Fruit fly (Drosophila melanogaster): ENCODE measurements around the gene CG14223.
A peak's percentile ranks its signal among the peaks of the same experiment; 100 is the strongest.

The CG14223 gene

DNA sequence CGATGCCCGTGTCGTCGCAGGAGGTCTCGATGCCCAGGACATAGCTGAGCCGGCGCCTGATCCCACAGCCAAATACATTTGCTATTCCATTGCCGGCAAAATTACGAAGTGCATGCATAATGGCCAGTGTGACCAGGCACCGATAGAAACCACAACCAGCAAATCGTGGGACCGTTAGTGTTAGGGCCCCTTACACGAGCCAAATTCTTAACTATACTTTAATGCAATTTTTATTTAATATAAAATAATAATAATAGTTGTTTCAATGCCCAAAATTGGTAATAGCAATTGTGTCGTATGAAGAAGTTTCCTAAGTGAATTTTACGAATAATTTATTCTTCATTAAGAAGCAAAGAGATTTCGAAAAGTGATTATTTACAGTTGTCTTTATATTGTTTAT is 37.8 kb upstream of the CG14223 start, which contains the start of gene Tcs4 (continued):
- no peak for TF ChIP-seq Sry-δ (GFP tag; optimal IDR thresholded peaks at IDR 0.05)
- TF ChIP-seq sima (GFP tag; optimal IDR thresholded peaks at IDR 0.05): no peak
- TF ChIP-seq CG17186 (GFP tag; optimal IDR thresholded peaks at IDR 0.05): no peak
- TF ChIP-seq CG32772 (GFP tag; IDR thresholded peaks at IDR 0.05): no peak
- no peak for TF ChIP-seq br (optimal IDR thresholded peaks at IDR 0.05)
- TF ChIP-seq seq (GFP tag; IDR thresholded peaks at IDR 0.05): no peak
- TF ChIP-seq ash1 (GFP tag; optimal IDR thresholded peaks at IDR 0.05): no peak
- TF ChIP-seq fd102C (GFP tag; optimal IDR thresholded peaks at IDR 0.05): no peak
- TF ChIP-seq Mad (GFP tag; optimal IDR thresholded peaks at IDR 0.05): no peak
- no peak for TF ChIP-seq sd (tag; optimal IDR thresholded peaks at IDR 0.05)
- TF ChIP-seq Bdp1 (GFP tag; optimal IDR thresholded peaks at IDR 0.05): no peak
- TF ChIP-seq Mes4 (GFP tag; optimal IDR thresholded peaks at IDR 0.05): no peak
- TF ChIP-seq Ptx1 (GFP tag; IDR thresholded peaks at IDR 0.05): no peak
- TF ChIP-seq CG14965 (GFP tag; optimal IDR thresholded peaks at IDR 0.05; ENCODE audit: borderline replicate concordance): no peak
- TF ChIP-seq CG15073 (GFP tag; optimal IDR thresholded peaks at IDR 0.05): no peak
- TF ChIP-seq sqz (GFP tag; optimal IDR thresholded peaks at IDR 0.05): no peak
- peak; percentile 82 for TF ChIP-seq MBD-R2 (GFP tag; IDR thresholded peaks at IDR 0.05)
- no peak for TF ChIP-seq CG7786 (GFP tag; optimal IDR thresholded peaks at IDR 0.05)
- TF ChIP-seq CG18262 (tag; optimal IDR thresholded peaks at IDR 0.05): peak; percentile 37
- TF ChIP-seq hkb (optimal IDR thresholded peaks at IDR 0.05): no peak
- TF ChIP-seq hkb (GFP tag; IDR thresholded peaks at IDR 0.05): no peak
- no peak for TF ChIP-seq stc (GFP tag; IDR thresholded peaks at IDR 0.05)
- no peak for TF ChIP-seq zf30C (GFP tag; optimal IDR thresholded peaks at IDR 0.05)
- TF ChIP-seq CG15269 (tag; optimal IDR thresholded peaks at IDR 0.05): no peak
- peak; percentile 56 for TF ChIP-seq CG30020 (tag; optimal IDR thresholded peaks at IDR 0.05)
- TF ChIP-seq cwo (GFP tag; optimal IDR thresholded peaks at IDR 0.05): no peak
- no peak for TF ChIP-seq crc (GFP tag; optimal IDR thresholded peaks at IDR 0.05)
- 0 out of 2 replicates have a peak, but pooled peaks have one; percentile 19 for TF ChIP-seq sob (GFP tag; IDR thresholded peaks at IDR 0.05)
- no peak for TF ChIP-seq CG12155 (GFP tag; optimal IDR thresholded peaks at IDR 0.05)
- no peak for TF ChIP-seq Gsc (GFP tag; IDR thresholded peaks at IDR 0.05)
- TF ChIP-seq MTF-1 (GFP tag; optimal IDR thresholded peaks at IDR 0.05; ENCODE audit: borderline replicate concordance): no peak
- TF ChIP-seq ara (GFP tag; IDR thresholded peaks at IDR 0.05): no peak
- no peak for TF ChIP-seq CG4820 (GFP tag; optimal IDR thresholded peaks at IDR 0.05)
- TF ChIP-seq Doc3 (GFP tag; IDR thresholded peaks at IDR 0.05; ENCODE audit: partially characterized antibody): 0 out of 3 replicates have a peak, but pooled peaks have one; percentile 48
- TF ChIP-seq scrt (GFP tag; optimal IDR thresholded peaks at IDR 0.05): no peak
- TF ChIP-seq CG10431 (GFP tag; optimal IDR thresholded peaks at IDR 0.05): no peak
- no peak for TF ChIP-seq CG3838 (GFP tag; optimal IDR thresholded peaks at IDR 0.05)
- TF ChIP-seq CG34224 (GFP tag; IDR thresholded peaks at IDR 0.05; ENCODE audit: partially characterized antibody): peak; percentile 80
- TF ChIP-seq Dll (GFP tag; IDR thresholded peaks at IDR 0.05; ENCODE audit: partially characterized antibody): peak; percentile 59; the same call in 2 of the 4 replicates
- TF ChIP-seq CG18599 (GFP tag; optimal IDR thresholded peaks at IDR 0.05): no peak
- no peak for TF ChIP-seq HLH3B (GFP tag; IDR thresholded peaks at IDR 0.05)
- no peak for TF ChIP-seq CG42726 (GFP tag; IDR thresholded peaks at IDR 0.05; ENCODE audit: partially characterized antibody)
- no peak for TF ChIP-seq hb (GFP tag; IDR thresholded peaks at IDR 0.05; ENCODE audit: partially characterized antibody)
- TF ChIP-seq CG1233 (GFP tag; optimal IDR thresholded peaks at IDR 0.05): no peak
- no peak for TF ChIP-seq Usf (GFP tag; optimal IDR thresholded peaks at IDR 0.05)
- peak; percentile 3 for TF ChIP-seq gcm (GFP tag; optimal IDR thresholded peaks at IDR 0.05)
- peak; percentile 22 for TF ChIP-seq zen (tag; optimal IDR thresholded peaks at IDR 0.05)
- peak; percentile 62 for TF ChIP-seq sens (GFP tag)
- TF ChIP-seq Dek (tag; optimal IDR thresholded peaks at IDR 0.05): peak; percentile 15
- TF ChIP-seq NFAT (GFP tag; IDR thresholded peaks at IDR 0.05): no peak
- TF ChIP-seq CG14014 (GFP tag; IDR thresholded peaks at IDR 0.05): no peak
- TF ChIP-seq cas (GFP tag; IDR thresholded peaks at IDR 0.05): no peak

Measured in whole organism, embryonic.